Worm (Caenorhabditis elegans): Measurements from ENCODE around the gene zipt-2.3.
A peak's percentile ranks its signal among the peaks of the same experiment; 100 is the strongest.

zipt-2.3 gene

DNA sequence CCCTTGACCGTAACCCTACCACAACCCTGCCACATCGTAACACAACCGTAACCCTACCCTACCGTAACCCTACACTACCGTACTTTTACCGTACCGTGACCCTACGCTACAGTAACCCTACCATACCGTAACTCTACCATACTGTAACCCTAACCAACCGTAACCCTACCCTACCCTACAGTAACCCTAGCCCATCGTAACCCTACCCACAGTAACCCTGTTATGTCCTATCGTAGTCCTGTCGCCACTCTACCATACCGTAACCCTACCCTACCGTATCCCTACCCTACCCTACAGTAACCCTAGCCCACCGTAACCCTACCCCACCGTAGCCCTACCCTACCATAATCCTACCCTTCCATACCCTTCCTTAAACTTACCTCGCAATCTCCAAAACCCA, 5.0 kb upstream of the zipt-2.3 start:
- TF ChIP-seq F39B2.1 (GFP tag; IDR thresholded peaks at IDR 0.05) (no peak), atf-7 (tag; optimal IDR thresholded peaks at IDR 0.05) (no peak), let-607 (tag; optimal IDR thresholded peaks at IDR 0.05) (no peak), ets-4 (GFP tag; optimal IDR thresholded peaks at IDR 0.05) (no peak), die-1 (tag; optimal IDR thresholded peaks at IDR 0.05) (no peak), egl-44 (GFP tag; IDR thresholded peaks at IDR 0.05) (no peak), chd-7 (tag; optimal IDR thresholded peaks at IDR 0.05) (no peak), K12H6.12 (tag; optimal IDR thresholded peaks at IDR 0.05) (no peak), nfyb-1 (GFP tag; IDR thresholded peaks at IDR 0.05) (no peak), ztf-18 (tag; optimal IDR thresholded peaks at IDR 0.05) (no peak), C17E4.6 (GFP tag; IDR thresholded peaks at IDR 0.05) (no peak), Y53F4B.3 (GFP tag; IDR thresholded peaks at IDR 0.05) (no peak), gei-17 (GFP tag; optimal IDR thresholded peaks at IDR 0.05) (no peak), snpc-3.4 (tag; optimal IDR thresholded peaks at IDR 0.05) (no peak)

DNA sequence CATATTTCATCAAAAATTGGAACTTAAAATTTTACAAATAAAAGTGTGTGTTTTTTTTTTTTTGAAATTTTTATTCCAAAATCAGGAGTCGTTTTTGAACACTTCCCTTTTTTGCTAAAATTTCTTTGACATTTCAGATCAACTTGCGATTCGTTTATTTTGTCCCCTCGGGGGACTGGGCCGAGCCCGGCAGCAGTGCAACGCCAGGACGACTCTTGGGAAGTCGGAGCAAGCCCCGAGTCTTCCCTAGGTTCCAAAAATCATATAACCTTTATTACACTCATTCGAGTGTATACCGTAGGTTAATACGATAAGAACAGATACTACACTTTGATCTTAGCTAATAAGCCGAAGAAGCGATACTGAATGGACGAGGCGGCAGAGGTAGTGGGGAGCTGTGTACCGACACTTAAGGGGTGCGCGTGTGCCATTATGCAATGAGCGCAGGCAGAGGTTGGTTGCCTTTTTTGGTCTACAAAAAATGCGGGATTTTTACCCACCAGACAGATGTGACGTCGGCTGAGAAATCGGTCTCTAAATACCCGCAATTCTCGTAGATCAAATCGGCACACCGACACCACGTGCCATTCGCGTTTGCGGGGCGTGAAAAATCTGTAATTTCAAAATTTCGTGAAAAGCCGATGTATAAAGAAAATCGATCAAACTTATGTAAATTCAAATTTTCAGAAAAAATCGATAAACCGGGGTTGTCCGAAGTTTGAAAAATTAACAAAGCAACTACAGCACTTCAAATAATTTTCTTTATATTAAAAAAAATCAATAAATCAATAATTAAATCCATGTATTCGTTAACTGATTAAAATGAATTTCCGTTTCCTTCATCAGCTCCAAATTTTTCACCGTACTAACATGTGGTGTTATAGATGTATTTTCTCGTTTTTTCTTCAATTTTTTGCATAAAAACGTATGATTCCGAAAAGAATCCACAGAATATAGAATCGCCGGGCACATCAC, 2.0 kb upstream of the zipt-2.3 start:
- TF ChIP-seq lin-26 (GFP tag; IDR thresholded peaks at IDR 0.05) (peak; percentile 92), madf-10 (tag; optimal IDR thresholded peaks at IDR 0.05) (no peak), attf-5 (GFP tag; optimal IDR thresholded peaks at IDR 0.05) (no peak), lsl-1 (GFP tag; optimal IDR thresholded peaks at IDR 0.05) (peak; percentile 60), hmg-1.2 (GFP tag; IDR thresholded peaks at IDR 0.05) (peak; percentile 80), akir-1 (GFP tag; optimal IDR thresholded peaks at IDR 0.05) (no peak), F55B11.4 (tag; optimal IDR thresholded peaks at IDR 0.05; ENCODE audit: borderline replicate concordance, insufficient read depth) (no peak), B0035.1 (tag; optimal IDR thresholded peaks at IDR 0.05) (no peak), hlh-26 (GFP tag; conservative IDR thresholded peaks at IDR 0.05) (no peak), F49E8.2 (tag; optimal IDR thresholded peaks at IDR 0.05; ENCODE audit: insufficient read depth) (no peak), T26A5.8 (tag; optimal IDR thresholded peaks at IDR 0.05) (no peak), nfya-1 (tag; optimal IDR thresholded peaks at IDR 0.05; ENCODE audit: borderline replicate concordance, insufficient read depth) (no peak), K11D2.4 (GFP tag; IDR thresholded peaks at IDR 0.05) (no peak), Y53F4B.3 (GFP tag; IDR thresholded peaks at IDR 0.05) (no peak), ceh-58 (GFP tag; IDR thresholded peaks at IDR 0.05) (no peak), attf-3 (GFP tag; conservative IDR thresholded peaks at IDR 0.05) (no peak), tbp1 (GFP tag; optimal IDR thresholded peaks at IDR 0.05) (peak; percentile 60), atf-7 (tag; optimal IDR thresholded peaks at IDR 0.05) (no peak), F37B4.10 (GFP tag; IDR thresholded peaks at IDR 0.05) (no peak), aptf-3 (GFP tag; IDR thresholded peaks at IDR 0.05) (no peak; the same call in 1 of the 2 replicates), mcd-1 (GFP tag; IDR thresholded peaks at IDR 0.05) (peak; percentile 39), bed-2 (GFP tag; IDR thresholded peaks at IDR 0.05) (no peak), zim-3 (tag; optimal IDR thresholded peaks at IDR 0.05) (no peak), snpc-1.3 (tag; optimal IDR thresholded peaks at IDR 0.05; ENCODE audit: insufficient read depth) (no peak), ceh-40 (GFP tag; IDR thresholded peaks at IDR 0.05) (no peak), egl-18 (GFP tag; IDR thresholded peaks at IDR 0.05) (no peak), tlf-1 (GFP tag; optimal IDR thresholded peaks at IDR 0.05) (no peak), F10E7.11 (tag; optimal IDR thresholded peaks at IDR 0.05) (no peak), sdz-38 (tag; optimal IDR thresholded peaks at IDR 0.05) (no peak), ztf-18 (tag; optimal IDR thresholded peaks at IDR 0.05) (no peak), snpc-1.1 (tag; optimal IDR thresholded peaks at IDR 0.05; ENCODE audit: insufficient read depth) (peak; percentile 84), ztf-28 (GFP tag; IDR thresholded peaks at IDR 0.05) (no peak), ztf-26 (tag; optimal IDR thresholded peaks at IDR 0.05) (no peak), xnd-1 (tag; optimal IDR thresholded peaks at IDR 0.05) (peak; percentile 13)
